Fruit fly (Drosophila melanogaster): ENCODE results near the gene CG46525.
A peak's percentile ranks its signal among the peaks of the same experiment; 100 is the strongest.

CG46525 gene

DNA sequence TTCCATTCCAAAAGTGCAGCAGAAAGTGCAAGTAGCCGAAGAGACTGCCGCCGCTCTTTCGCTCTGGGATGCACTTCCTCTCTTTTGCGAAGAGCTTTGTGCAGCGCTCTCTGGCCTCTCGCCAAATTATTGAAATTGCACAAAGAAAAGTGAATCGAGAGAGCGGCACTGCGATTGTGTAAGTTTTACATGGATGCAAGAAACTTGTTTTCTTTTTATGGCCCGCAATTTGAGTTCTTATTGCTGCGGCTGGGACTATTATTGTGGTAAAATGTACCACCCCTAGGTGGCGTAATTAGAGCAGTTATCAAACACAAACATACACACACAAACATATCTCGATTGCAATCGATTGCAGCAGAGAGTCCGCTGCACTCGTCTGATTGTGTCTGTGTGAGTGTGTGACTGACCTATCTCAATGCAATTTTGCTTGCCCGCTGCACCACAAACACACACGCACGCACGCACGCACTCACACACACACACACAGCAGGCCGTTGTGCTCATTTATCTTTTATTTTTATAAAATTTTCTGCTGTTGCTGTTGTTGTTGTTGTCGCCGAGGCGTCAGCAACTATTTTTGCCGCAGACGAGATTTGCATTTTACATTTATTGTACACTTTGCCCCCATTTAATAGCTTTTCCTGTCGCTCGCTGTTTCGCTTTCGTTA, 25.4 kb downstream of the CG46525 start:
- TF ChIP-seq Dif (GFP tag; optimal IDR thresholded peaks at IDR 0.05; ENCODE audit: partially characterized antibody) (peak; percentile 58), usp (GFP tag; optimal IDR thresholded peaks at IDR 0.05) (no peak)

DNA sequence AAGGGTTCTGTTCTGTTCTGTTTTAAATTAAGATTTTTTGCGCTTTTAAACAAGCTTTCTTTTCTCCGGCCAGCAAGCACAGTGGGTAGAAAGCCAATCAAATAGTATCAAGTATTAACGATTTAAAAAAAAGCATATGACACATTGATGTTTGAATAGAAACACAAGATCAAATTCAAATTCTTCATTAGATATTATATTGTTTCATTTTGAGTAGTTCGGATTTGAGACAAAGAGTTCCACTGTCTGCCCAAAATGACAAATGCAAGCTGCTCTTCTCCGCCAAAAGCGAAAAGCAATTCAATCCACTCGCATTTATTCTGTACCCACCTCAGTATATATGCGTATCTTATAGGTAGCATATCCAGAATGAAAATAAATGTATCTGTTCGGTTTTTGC, 27.2 kb downstream of the CG46525 start:
- TF ChIP-seq foxo (GFP tag; optimal IDR thresholded peaks at IDR 0.05) (peak; percentile 20 to 82), Dif (GFP tag; optimal IDR thresholded peaks at IDR 0.05; ENCODE audit: partially characterized antibody) (no peak), Mio (GFP tag; optimal IDR thresholded peaks at IDR 0.05) (no peak), rgr (GFP tag; optimal IDR thresholded peaks at IDR 0.05) (peak; percentile 81), OdsH (GFP tag; optimal IDR thresholded peaks at IDR 0.05) (peak; percentile 78), Sp1 (GFP tag; optimal IDR thresholded peaks at IDR 0.05) (peak; percentile 74), Hr78 (GFP tag; optimal IDR thresholded peaks at IDR 0.05) (no peak), woc (GFP tag; optimal IDR thresholded peaks at IDR 0.05) (peak; percentile 81), br (GFP tag; optimal IDR thresholded peaks at IDR 0.05) (peak; percentile 82), Dfd (GFP tag; optimal IDR thresholded peaks at IDR 0.05) (no peak), jim (GFP tag; optimal IDR thresholded peaks at IDR 0.05) (no peak), psq (GFP tag; optimal IDR thresholded peaks at IDR 0.05) (peak; percentile 70), CrebA (GFP tag; optimal IDR thresholded peaks at IDR 0.05; ENCODE audit: borderline replicate concordance) (no peak), Hnf4 (GFP tag; optimal IDR thresholded peaks at IDR 0.05) (peak; percentile 62), fru (GFP tag; optimal IDR thresholded peaks at IDR 0.05) (peak; percentile 85), lola (GFP tag; optimal IDR thresholded peaks at IDR 0.05) (no peak), Jra (GFP tag; optimal IDR thresholded peaks at IDR 0.05) (peak; percentile 43), HLH106 (tag; optimal IDR thresholded peaks at IDR 0.05) (peak; percentile 78), ey (GFP tag; optimal IDR thresholded peaks at IDR 0.05) (peak; percentile 79), N (GFP tag; optimal IDR thresholded peaks at IDR 0.05) (no peak), Vsx2 (GFP tag; optimal IDR thresholded peaks at IDR 0.05; ENCODE audit: partially characterized antibody) (no peak), Hr83 (GFP tag; optimal IDR thresholded peaks at IDR 0.05; ENCODE audit: poor library complexity, severe bottlenecking) (peak; percentile 33), tai (GFP tag; optimal IDR thresholded peaks at IDR 0.05) (peak; percentile 51), Myc (optimal IDR thresholded peaks at IDR 0.05) (no peak), usp (GFP tag; optimal IDR thresholded peaks at IDR 0.05) (no peak), sv (GFP tag; optimal IDR thresholded peaks at IDR 0.05) (no peak), brk (GFP tag; optimal IDR thresholded peaks at IDR 0.05) (no peak), h (GFP tag; optimal IDR thresholded peaks at IDR 0.05) (peak; percentile 85), Abd-B (GFP tag; optimal IDR thresholded peaks at IDR 0.05) (no peak), dl (GFP tag; optimal IDR thresholded peaks at IDR 0.05; ENCODE audit: insufficient read depth in 1 of 2, partially characterized antibody in 2 of 2) (no peak), dsf (GFP tag; optimal IDR thresholded peaks at IDR 0.05; ENCODE audit: borderline replicate concordance) (no peak), pan (optimal IDR thresholded peaks at IDR 0.05) (no peak), GATAd (GFP tag; optimal IDR thresholded peaks at IDR 0.05) (no peak), Rel (GFP tag; optimal IDR thresholded peaks at IDR 0.05) (peak; percentile 62), Rel (tag; optimal IDR thresholded peaks at IDR 0.05) (no peak), CG9705 (GFP tag; optimal IDR thresholded peaks at IDR 0.05) (no peak), dmrt93B (GFP tag; optimal IDR thresholded peaks at IDR 0.05) (peak; percentile 26), sage (GFP tag; optimal IDR thresholded peaks at IDR 0.05) (peak; percentile 49), CG32264 (GFP tag; optimal IDR thresholded peaks at IDR 0.05) (peak; percentile 65)

DNA sequence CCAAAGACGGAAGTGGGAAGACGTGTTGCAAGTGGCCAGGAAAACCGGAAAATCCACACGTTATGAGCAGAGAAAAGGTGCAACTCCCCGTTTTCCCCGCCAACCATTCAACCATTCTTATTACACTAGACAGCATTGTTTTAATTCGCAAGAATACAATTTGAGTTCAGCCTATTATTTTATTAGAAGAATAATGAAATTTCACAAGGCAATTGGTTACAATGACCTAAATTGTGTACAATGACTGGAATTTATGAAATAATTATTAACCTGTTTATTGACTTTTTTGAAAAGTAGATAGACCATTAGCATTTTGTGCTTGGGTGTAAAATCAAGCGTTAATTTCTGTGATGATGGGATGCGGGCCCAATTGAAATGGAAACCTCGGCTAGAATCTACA, 29.5 kb downstream of the CG46525 start:
- TF ChIP-seq h (GFP tag; optimal IDR thresholded peaks at IDR 0.05) (no peak), Hr83 (GFP tag; optimal IDR thresholded peaks at IDR 0.05; ENCODE audit: poor library complexity, severe bottlenecking) (no peak), foxo (GFP tag; optimal IDR thresholded peaks at IDR 0.05) (no peak), br (GFP tag; optimal IDR thresholded peaks at IDR 0.05) (no peak), Dif (GFP tag; optimal IDR thresholded peaks at IDR 0.05; ENCODE audit: partially characterized antibody) (no peak), psq (GFP tag; optimal IDR thresholded peaks at IDR 0.05) (no peak), ey (GFP tag; optimal IDR thresholded peaks at IDR 0.05) (no peak), Jra (GFP tag; optimal IDR thresholded peaks at IDR 0.05) (no peak), CG9705 (GFP tag; optimal IDR thresholded peaks at IDR 0.05) (no peak), Dfd (GFP tag; optimal IDR thresholded peaks at IDR 0.05) (no peak), Hnf4 (GFP tag; optimal IDR thresholded peaks at IDR 0.05) (no peak), Mio (GFP tag; optimal IDR thresholded peaks at IDR 0.05) (no peak)

All from whole organism, wandering third instar larva.